Fruit fly (Drosophila melanogaster) whole organism, embryonic: ENCODE data around the gene CG6928.
A peak's percentile ranks its signal among the peaks of the same experiment; 100 is the strongest.

Source experiments
- Bdp1 ChIP-seq: fragments of 200-800 bp; sonication (Bioruptor generic); optimal IDR thresholded peaks from 3 replicates; lab custom pipeline; 2016; ENCODE audit warnings: missing biosample characterization, missing genetic modification characterization
- Blimp-1 ChIP-seq: fragments of 200-800 bp; sonication (Bioruptor generic); optimal IDR thresholded peaks from 3 replicates; lab custom pipeline; 2018; ENCODE audit warnings: missing biosample characterization, missing genetic modification characterization, mild to moderate bottlenecking, moderate library complexity, missing genetic modification reagents
- CG12744 ChIP-seq: fragments of 200-800 bp; sonication (Bioruptor generic); optimal IDR thresholded peaks from 2 replicates; lab custom pipeline; 2016; ENCODE audit warnings: missing biosample characterization, missing genetic modification characterization
- CG13424 ChIP-seq: fragments of 200-800 bp; sonication (Bioruptor generic); optimal IDR thresholded peaks from 2 replicates; lab custom pipeline; 2019; ENCODE audit warnings: missing biosample characterization, mild to moderate bottlenecking, missing genetic modification characterization, moderate library complexity
- CG15514 ChIP-seq: fragments of 200-800 bp; sonication (Bioruptor generic); optimal IDR thresholded peaks from 3 replicates; lab custom pipeline; 2017; ENCODE audit warnings: missing biosample characterization, missing genetic modification characterization, mild to moderate bottlenecking, moderate library complexity, missing genetic modification reagents
- CG1602 ChIP-seq: fragments of 200-800 bp; sonication (Bioruptor generic); optimal IDR thresholded peaks from 3 replicates; lab custom pipeline; 2016; ENCODE audit warnings: missing biosample characterization, missing genetic modification characterization
- CG17612 ChIP-seq: fragments of 200-800 bp; sonication (Bioruptor generic); IDR thresholded peaks from 2 replicates; pipeline ENCODE4 v1.3.6; 2022; ENCODE audit warnings: missing biosample characterization, missing genetic modification characterization
- CG17829 ChIP-seq: fragments of 200-800 bp; optimal IDR thresholded peaks from 2 replicates; lab custom pipeline; 2019; ENCODE audit warnings: missing biosample characterization, mild to moderate bottlenecking, missing genetic modification characterization, moderate library complexity
- CG3065 ChIP-seq: fragments of 200-800 bp; sonication (Bioruptor generic); optimal IDR thresholded peaks from 2 replicates; lab custom pipeline; 2016; ENCODE audit warnings: missing biosample characterization, missing genetic modification characterization
- CG42726 ChIP-seq: fragments of 200-800 bp; sonication (Bioruptor generic); IDR thresholded peaks from 2 replicates; pipeline ENCODE4 v1.3.6; 2022; ENCODE audit warnings: missing biosample characterization, missing genetic modification characterization; ENCODE audit not compliant: partially characterized antibody
- CG7357 ChIP-seq: fragments of 200-800 bp; sonication (Bioruptor generic); IDR thresholded peaks from 3 replicates; pipeline ENCODE4 v1.3.6; 2022; ENCODE audit warnings: missing biosample characterization, missing genetic modification characterization
- CG7786 ChIP-seq: fragments of 200-800 bp; sonication (Bioruptor generic); optimal IDR thresholded peaks from 2 replicates; lab custom pipeline; 2016; ENCODE audit warnings: missing biosample characterization, missing genetic modification characterization
- CG9727 ChIP-seq: fragments of 200-800 bp; sonication (Bioruptor generic); optimal IDR thresholded peaks from 3 replicates; lab custom pipeline; 2017; ENCODE audit warnings: missing biosample characterization, mild to moderate bottlenecking, missing genetic modification characterization
- Dip3 ChIP-seq: fragments of 200-800 bp; sonication (Bioruptor generic); optimal IDR thresholded peaks from 3 replicates; lab custom pipeline; 2016; ENCODE audit warnings: missing biosample characterization, missing genetic modification characterization
- E2f2 ChIP-seq: fragments of 200-800 bp; sonication (Bioruptor generic); IDR thresholded peaks from 2 replicates; pipeline ENCODE4 v1.3.6; 2022; ENCODE audit warnings: missing biosample characterization, missing genetic modification characterization
- Elba2 ChIP-seq: fragments of 200-800 bp; sonication (Bioruptor generic); optimal IDR thresholded peaks from 3 replicates; lab custom pipeline; 2016; ENCODE audit warnings: missing biosample characterization, missing genetic modification characterization
- Ets65A ChIP-seq: fragments of 200-800 bp; sonication (Bioruptor generic); peaks from one replicate; lab custom pipeline; 2016; ENCODE audit warnings: missing biosample characterization, missing genetic modification characterization
- H2.0 ChIP-seq: fragments of 200-800 bp; sonication (Bioruptor generic); IDR thresholded peaks from 2 replicates; pipeline ENCODE4 v1.3.6; 2022; ENCODE audit warnings: missing biosample characterization, missing genetic modification characterization
- Kr ChIP-seq: fragments of 200-800 bp; sonication (Bioruptor generic); optimal IDR thresholded peaks from 2 replicates; lab custom pipeline; 2017; ENCODE audit warnings: missing biosample characterization, mild to moderate bottlenecking, missing genetic modification characterization
- Pdp1 ChIP-seq, 2 experiments: fragments of 200-800 bp; sonication (Bioruptor generic); optimal IDR thresholded peaks; 3 replicates each; lab custom pipeline; 2016; ENCODE audit warnings: missing biosample characterization in 2 of 2, missing genetic modification characterization in 2 of 2, mild to moderate bottlenecking in 1 of 2, moderate library complexity in 1 of 2
- Six4 ChIP-seq: fragments of 200-800 bp; sonication (Bioruptor generic); optimal IDR thresholded peaks from 2 replicates; lab custom pipeline; 2016; ENCODE audit warnings: missing biosample characterization, missing genetic modification characterization
- az2 ChIP-seq: fragments of 200-800 bp; sonication (Bioruptor generic); optimal IDR thresholded peaks from 3 replicates; lab custom pipeline; 2016; ENCODE audit warnings: missing biosample characterization, missing genetic modification characterization
- bsh ChIP-seq, 2 experiments: fragments of 200-800 bp; sonication (Bioruptor generic); optimal IDR thresholded peaks; 2 replicates each; lab custom pipeline; 2017 to 2018; ENCODE audit warnings: mild to moderate bottlenecking in 2 of 2, missing biosample characterization in 2 of 2, missing genetic modification characterization in 2 of 2, moderate library complexity in 1 of 2
- chinmo ChIP-seq: fragments of 200-800 bp; sonication (Bioruptor generic); IDR thresholded peaks from 4 replicates; pipeline ENCODE4 v1.3.6; 2022; ENCODE audit warnings: missing biosample characterization, missing genetic modification characterization; ENCODE audit not compliant: partially characterized antibody
- corto ChIP-seq: fragments of 200-800 bp; sonication (Bioruptor generic); optimal IDR thresholded peaks from 2 replicates; lab custom pipeline; 2016; ENCODE audit warnings: missing biosample characterization, mild to moderate bottlenecking, missing genetic modification characterization, moderate library complexity
- crol ChIP-seq: fragments of 200-800 bp; sonication (Bioruptor generic); IDR thresholded peaks from 2 replicates; pipeline ENCODE4 v1.3.6; 2022; ENCODE audit warnings: missing biosample characterization, missing genetic modification characterization
- danr ChIP-seq: fragments of 200-800 bp; sonication (Bioruptor generic); IDR thresholded peaks from 2 replicates; pipeline ENCODE4 v1.3.6; 2022; ENCODE audit warnings: missing biosample characterization, missing genetic modification characterization
- fd96Cb ChIP-seq: fragments of 200-800 bp; sonication (Bioruptor generic); optimal IDR thresholded peaks from 2 replicates; lab custom pipeline; 2018; ENCODE audit warnings: missing biosample characterization, mild to moderate bottlenecking, missing genetic modification characterization, moderate library complexity
- gem ChIP-seq: fragments of 200-800 bp; sonication (Bioruptor generic); optimal IDR thresholded peaks from 2 replicates; lab custom pipeline; 2019; ENCODE audit warnings: missing biosample characterization, mild to moderate bottlenecking, missing genetic modification characterization, moderate library complexity
- grau ChIP-seq: fragments of 200-800 bp; optimal IDR thresholded peaks from 3 replicates; lab custom pipeline; 2019; ENCODE audit warnings: missing biosample characterization, mild to moderate bottlenecking, missing genetic modification characterization, moderate library complexity
- ind ChIP-seq: fragments of 200-800 bp; sonication (Bioruptor generic); optimal IDR thresholded peaks from 3 replicates; lab custom pipeline; 2016; ENCODE audit warnings: missing biosample characterization, missing genetic modification characterization
- insv ChIP-seq, 2 experiments: fragments of 200-800 bp; sonication (Bioruptor generic); optimal IDR thresholded peaks; 3 replicates each; lab custom pipeline; 2016 to 2018; ENCODE audit warnings: missing biosample characterization in 2 of 2, missing genetic modification characterization in 2 of 2
- kah ChIP-seq: fragments of 200-800 bp; sonication (Bioruptor generic); optimal IDR thresholded peaks from 2 replicates; lab custom pipeline; 2018; ENCODE audit warnings: missing biosample characterization, mild to moderate bottlenecking, missing genetic modification characterization
- mirr ChIP-seq: fragments of 200-800 bp; sonication (Bioruptor generic); optimal IDR thresholded peaks from 3 replicates; lab custom pipeline; 2018; ENCODE audit warnings: missing biosample characterization, mild to moderate bottlenecking, missing genetic modification characterization
- pita ChIP-seq: fragments of 200-800 bp; sonication (Bioruptor generic); optimal IDR thresholded peaks from 2 replicates; lab custom pipeline; 2017; ENCODE audit warnings: missing biosample characterization, mild to moderate bottlenecking, missing genetic modification characterization
- ranshi ChIP-seq: fragments of 200-800 bp; sonication (Bioruptor generic); IDR thresholded peaks from 2 replicates; pipeline ENCODE4 v1.3.6; 2022; ENCODE audit warnings: missing biosample characterization, missing genetic modification characterization
- sens ChIP-seq: fragments of 200-800 bp; sonication (Bioruptor generic); peaks from one replicate; lab custom pipeline; 2016; ENCODE audit warnings: missing biosample characterization, missing genetic modification characterization
- tap ChIP-seq: fragments of 200-800 bp; optimal IDR thresholded peaks from 3 replicates; lab custom pipeline; 2019; ENCODE audit warnings: missing biosample characterization, mild to moderate bottlenecking, missing genetic modification characterization, moderate library complexity
- tgo ChIP-seq: fragments of 200-800 bp; sonication (Bioruptor generic); IDR thresholded peaks from 3 replicates; pipeline ENCODE4 v1.3.6; 2022; ENCODE audit warnings: missing biosample characterization, missing genetic modification characterization
- trh ChIP-seq: fragments of 200-800 bp; sonication (Bioruptor generic); optimal IDR thresholded peaks from 2 replicates; lab custom pipeline; 2016; ENCODE audit warnings: missing biosample characterization, missing genetic modification characterization
- unpg ChIP-seq: fragments of 200-800 bp; sonication (Bioruptor generic); optimal IDR thresholded peaks from 3 replicates; lab custom pipeline; 2018; ENCODE audit warnings: missing biosample characterization, mild to moderate bottlenecking, missing genetic modification characterization, moderate library complexity
- wor ChIP-seq: fragments of 200-800 bp; sonication (Bioruptor generic); IDR thresholded peaks from 2 replicates; pipeline ENCODE4 v1.3.6; 2022; ENCODE audit warnings: missing biosample characterization, missing genetic modification characterization

Gene CG6928

dm6 chr3L:12037449-12038163, 34.7 kb downstream of the CG6928 start (continued):
- no peak for TF ChIP-seq corto (GFP tag; lab: Kevin White, UChicago)
- TF ChIP-seq CG42726 (GFP tag; lab: Robert Waterston, UW) = no peak
- peak; percentile 22 for TF ChIP-seq ind
- TF ChIP-seq E2f2 (GFP tag; lab: Robert Waterston, UW) = peak; percentile 26; the same call in 1 of the 2 replicates
- TF ChIP-seq bsh (GFP tag; optimal IDR thresholded peaks at IDR 0.05; lab: Kevin White, UChicago) = peak in 1 of 2 experiments; percentile 61
- TF ChIP-seq CG17829 = peak; percentile 57
- 0 out of 2 replicates have a peak, but pooled peaks have one; percentile 27 for TF ChIP-seq H2.0 (GFP tag; lab: Robert Waterston, UW)
- TF ChIP-seq az2 = peak; percentile 39
- 0 out of 2 replicates have a peak, but pooled peaks have one; percentile 40 for TF ChIP-seq danr (GFP tag; lab: Robert Waterston, UW)
- TF ChIP-seq ranshi (GFP tag; lab: Robert Waterston, UW) = peak; percentile 59; the same call in 1 of the 2 replicates
- TF ChIP-seq insv (GFP tag; optimal IDR thresholded peaks at IDR 0.05; lab: Kevin White, UChicago) = no peak
- TF ChIP-seq sens = peak; percentile 94
- TF ChIP-seq CG12744 = no peak
- peak; percentile 39 for TF ChIP-seq Ets65A
- TF ChIP-seq pita (GFP tag; lab: Kevin White, UChicago) = no peak
- TF ChIP-seq CG7357 = peak; percentile 62; the same call in 2 of the 3 replicates
- no peak for TF ChIP-seq CG1602
- peak; percentile 73 for TF ChIP-seq CG9727 (GFP tag; lab: Kevin White, UChicago)
- no peak for TF ChIP-seq CG3065 (GFP tag; lab: Kevin White, UChicago)
- peak; percentile 71 for TF ChIP-seq Blimp-1
- no peak for TF ChIP-seq Kr (GFP tag; lab: Kevin White, UChicago)
- no peak for TF ChIP-seq Bdp1 (GFP tag; lab: Kevin White, UChicago)
- TF ChIP-seq CG7786 = peak; percentile 21
- no peak for TF ChIP-seq mirr (GFP tag; lab: Kevin White, UChicago)
- TF ChIP-seq grau (tag; lab: Kevin White, UChicago) = peak; percentile 40
- TF ChIP-seq CG17612 (GFP tag; lab: Robert Waterston, UW) = no peak
- TF ChIP-seq CG15514 = no peak
- no peak for TF ChIP-seq trh (GFP tag; lab: Kevin White, UChicago)
- TF ChIP-seq Elba2 (GFP tag; lab: Kevin White, UChicago) = no peak
- TF ChIP-seq Pdp1 (GFP tag; optimal IDR thresholded peaks at IDR 0.05; lab: Kevin White, UChicago) = peak in 1 of 2 experiments; percentile 37
- TF ChIP-seq fd96Cb (tag; lab: Kevin White, UChicago) = peak; percentile 79
- TF ChIP-seq crol (GFP tag; lab: Robert Waterston, UW) = no peak
- no peak for TF ChIP-seq Dip3 (GFP tag; lab: Kevin White, UChicago)
- TF ChIP-seq chinmo = no peak
- TF ChIP-seq wor (GFP tag; lab: Robert Waterston, UW) = 0 out of 2 replicates have a peak, but pooled peaks have one; percentile 29
- peak; percentile 35 for TF ChIP-seq gem
- peak; percentile 62 for TF ChIP-seq Six4 (GFP tag; lab: Kevin White, UChicago)
- TF ChIP-seq tgo (GFP tag; lab: Robert Waterston, UW) = peak; percentile 68
- no peak for TF ChIP-seq CG13424 (tag; lab: Kevin White, UChicago)
- TF ChIP-seq kah (GFP tag; lab: Kevin White, UChicago) = no peak
- TF ChIP-seq tap = peak; percentile 59
- TF ChIP-seq unpg = peak; percentile 3
